Fruit fly (Drosophila melanogaster) whole organism, embryonic: ENCODE data around the gene CG7497.
A peak's percentile ranks its signal among the peaks of the same experiment; 100 is the strongest.

Experiments
- Adf1 ChIP-seq: fragments of 200-800 bp; sonication (Bioruptor generic); IDR thresholded peaks from 2 replicates; pipeline ENCODE4 v1.3.6; 2022; ENCODE audit warnings: missing biosample characterization, missing genetic modification characterization
- Antp ChIP-seq: fragments of 200-800 bp; sonication (Bioruptor generic); optimal IDR thresholded peaks from 3 replicates; lab custom pipeline; 2016; ENCODE audit warnings: missing biosample characterization, missing genetic modification characterization
- Asciz ChIP-seq: fragments of 200-800 bp; sonication (Bioruptor generic); optimal IDR thresholded peaks from 2 replicates; lab custom pipeline; 2017; ENCODE audit warnings: missing biosample characterization, mild to moderate bottlenecking, missing genetic modification characterization, missing genetic modification reagents
- Atf6 ChIP-seq: fragments of 200-800 bp; sonication (Bioruptor generic); IDR thresholded peaks from 2 replicates; pipeline ENCODE4 v1.3.6; 2022; ENCODE audit warnings: missing biosample characterization, missing genetic modification characterization
- BEAF-32 ChIP-seq: fragments of 200-800 bp; sonication (Bioruptor generic); optimal IDR thresholded peaks from 3 replicates; lab custom pipeline; 2017; ENCODE audit warnings: missing biosample characterization, missing genetic modification characterization, mild to moderate bottlenecking, moderate library complexity, missing genetic modification reagents
- Bgb ChIP-seq: fragments of 200-800 bp; sonication (Bioruptor generic); IDR thresholded peaks from 2 replicates; pipeline ENCODE4 v1.3.6; 2022; ENCODE audit warnings: missing biosample characterization, missing genetic modification characterization; ENCODE audit not compliant: partially characterized antibody
- CG10543 ChIP-seq: fragments of 200-800 bp; sonication (Bioruptor generic); optimal IDR thresholded peaks from 3 replicates; lab custom pipeline; 2017; ENCODE audit warnings: missing biosample characterization, mild to moderate bottlenecking, missing genetic modification characterization, moderate library complexity
- CG11398 ChIP-seq: fragments of 200-800 bp; sonication (Bioruptor generic); optimal IDR thresholded peaks from 2 replicates; lab custom pipeline; 2016; ENCODE audit warnings: missing biosample characterization, missing genetic modification characterization
- CG1529 ChIP-seq: fragments of 200-800 bp; sonication (Bioruptor generic); optimal IDR thresholded peaks from 3 replicates; lab custom pipeline; 2018; ENCODE audit warnings: missing biosample characterization, missing genetic modification characterization
- CG18011 ChIP-seq: fragments of 200-800 bp; sonication (Bioruptor generic); optimal IDR thresholded peaks from 2 replicates; lab custom pipeline; 2017; ENCODE audit warnings: missing biosample characterization, missing genetic modification characterization, mild to moderate bottlenecking, moderate library complexity, missing genotype
- CG18262 ChIP-seq: fragments of 200-800 bp; optimal IDR thresholded peaks from 3 replicates; lab custom pipeline; 2019; ENCODE audit warnings: missing biosample characterization, mild to moderate bottlenecking, missing genetic modification characterization, moderate library complexity
- CG1832 ChIP-seq: fragments of 200-800 bp; sonication (Bioruptor generic); optimal IDR thresholded peaks from 2 replicates; lab custom pipeline; 2017; ENCODE audit warnings: missing biosample characterization, mild to moderate bottlenecking, missing genetic modification characterization, inconsistent platforms
- CG2120 ChIP-seq: fragments of 200-800 bp; sonication (Bioruptor generic); optimal IDR thresholded peaks from 3 replicates; lab custom pipeline; 2016; ENCODE audit warnings: missing biosample characterization, missing genetic modification characterization
- CG2678 ChIP-seq: fragments of 200-800 bp; sonication (Bioruptor generic); optimal IDR thresholded peaks from 3 replicates; lab custom pipeline; 2019; ENCODE audit warnings: missing biosample characterization, mild to moderate bottlenecking, missing genetic modification characterization, moderate library complexity
- CG2712 ChIP-seq: fragments of 200-800 bp; optimal IDR thresholded peaks from 3 replicates; lab custom pipeline; 2019; ENCODE audit warnings: missing biosample characterization, mild to moderate bottlenecking, missing genetic modification characterization, moderate library complexity
- CG2889 ChIP-seq: fragments of 200-800 bp; sonication (Bioruptor generic); IDR thresholded peaks from 3 replicates; pipeline ENCODE4 v1.3.6; 2022; ENCODE audit warnings: missing biosample characterization, missing genetic modification characterization
- CG32532 ChIP-seq: fragments of 200-800 bp; sonication (Bioruptor generic); IDR thresholded peaks from 2 replicates; pipeline ENCODE4 v1.3.6; 2022; ENCODE audit warnings: missing biosample characterization, missing genetic modification characterization
- CG34376 ChIP-seq: fragments of 200-800 bp; sonication (Bioruptor generic); optimal IDR thresholded peaks from 2 replicates; lab custom pipeline; 2018; ENCODE audit warnings: missing biosample characterization, mild to moderate bottlenecking, missing genetic modification characterization
- CG42726 ChIP-seq: fragments of 200-800 bp; sonication (Bioruptor generic); IDR thresholded peaks from 2 replicates; pipeline ENCODE4 v1.3.6; 2022; ENCODE audit warnings: missing biosample characterization, missing genetic modification characterization; ENCODE audit not compliant: partially characterized antibody
- CG4282 ChIP-seq: fragments of 200-800 bp; sonication (Bioruptor generic); optimal IDR thresholded peaks from 2 replicates; lab custom pipeline; 2016; ENCODE audit warnings: missing biosample characterization, missing genetic modification characterization
- CG4360 ChIP-seq: fragments of 200-800 bp; sonication (Bioruptor generic); IDR thresholded peaks from 2 replicates; pipeline ENCODE4 v1.3.6; 2022; ENCODE audit warnings: missing biosample characterization, missing genetic modification characterization
- CG6175 ChIP-seq: fragments of 200-800 bp; sonication (Bioruptor generic); IDR thresholded peaks from 3 replicates; pipeline ENCODE4 v1.3.6; 2022; ENCODE audit warnings: missing biosample characterization, missing genetic modification characterization
- CG6854 ChIP-seq: fragments of 200-800 bp; sonication (Bioruptor generic); optimal IDR thresholded peaks from 3 replicates; lab custom pipeline; 2017; ENCODE audit warnings: missing biosample characterization, mild to moderate bottlenecking, missing genetic modification characterization
- CG8478 ChIP-seq: fragments of >200 bp; optimal IDR thresholded peaks from 2 replicates; lab custom pipeline; 2018
- CG9932 ChIP-seq: fragments of 200-800 bp; sonication (Bioruptor generic); IDR thresholded peaks from 2 replicates; pipeline ENCODE4 v1.3.6; 2022; ENCODE audit warnings: missing biosample characterization, missing genetic modification characterization
- D19A ChIP-seq: fragments of 200-800 bp; optimal IDR thresholded peaks from 3 replicates; lab custom pipeline; 2019; ENCODE audit warnings: missing biosample characterization, mild to moderate bottlenecking, missing genetic modification characterization, moderate library complexity
- Eip74EF ChIP-seq, 2 experiments: fragments of 200-800 bp in 1 of 2; fragments of >200 bp in 1 of 2; sonication (Bioruptor generic) in 1 of 2; optimal IDR thresholded peaks; 2 replicates each; lab custom pipeline; 2017 to 2019; ENCODE audit warnings: missing biosample characterization in 2 of 2, missing genetic modification characterization in 2 of 2, mild to moderate bottlenecking in 1 of 2, moderate library complexity in 1 of 2
- HLH4C ChIP-seq: fragments of 200-800 bp; sonication (Bioruptor generic); IDR thresholded peaks from 3 replicates; pipeline ENCODE4 v1.3.6; 2022; ENCODE audit warnings: missing biosample characterization, missing genetic modification characterization; ENCODE audit not compliant: partially characterized antibody
- Hr3 ChIP-seq: fragments of 200-800 bp; sonication (Bioruptor generic); optimal IDR thresholded peaks from 3 replicates; lab custom pipeline; 2016; ENCODE audit warnings: missing biosample characterization, missing genetic modification characterization
- Med ChIP-seq: fragments of 200-800 bp; sonication (Bioruptor generic); peaks from one replicate; lab custom pipeline; 2016; ENCODE audit warnings: missing biosample characterization, missing genetic modification characterization, mild to moderate bottlenecking, inconsistent platforms, moderate library complexity
- Oli ChIP-seq: fragments of 200-800 bp; sonication (Bioruptor generic); optimal IDR thresholded peaks from 2 replicates; lab custom pipeline; 2018; ENCODE audit warnings: missing biosample characterization, mild to moderate bottlenecking, missing genetic modification characterization, moderate library complexity
- Poxn ChIP-seq: fragments of 200-800 bp; sonication (Bioruptor generic); IDR thresholded peaks from 2 replicates; pipeline ENCODE4 v1.3.6; 2022; ENCODE audit warnings: missing biosample characterization, missing genetic modification characterization
- Trl ChIP-seq, 3 experiments: fragments of >200 bp in 2 of 3; fragments of 200-800 bp in 1 of 3; sonication (Bioruptor generic) in 1 of 3; optimal IDR thresholded peaks; 2 replicates in 1 of 3; 3 replicates in 2 of 3; lab custom pipeline; 2016 to 2017; ENCODE audit warnings: missing biosample characterization in 1 of 3, missing genetic modification characterization in 1 of 3
- abd-A ChIP-seq: fragments of 200-800 bp; sonication (Bioruptor generic); optimal IDR thresholded peaks from 3 replicates; lab custom pipeline; 2019; ENCODE audit warnings: missing biosample characterization, mild to moderate bottlenecking, missing genetic modification characterization, moderate library complexity
- ara ChIP-seq: fragments of 200-800 bp; sonication (Bioruptor generic); IDR thresholded peaks from 2 replicates; pipeline ENCODE4 v1.3.6; 2022; ENCODE audit warnings: missing biosample characterization, missing genetic modification characterization
- br ChIP-seq: fragments of >200 bp; optimal IDR thresholded peaks from 2 replicates; lab custom pipeline; 2017
- btn ChIP-seq: fragments of 200-800 bp; sonication (Bioruptor generic); optimal IDR thresholded peaks from 2 replicates; lab custom pipeline; 2016; ENCODE audit warnings: missing biosample characterization, missing genetic modification characterization
- danr ChIP-seq: fragments of 200-800 bp; sonication (Bioruptor generic); IDR thresholded peaks from 2 replicates; pipeline ENCODE4 v1.3.6; 2022; ENCODE audit warnings: missing biosample characterization, missing genetic modification characterization
- ftz-f1 ChIP-seq: fragments of 200-800 bp; sonication (Bioruptor generic); optimal IDR thresholded peaks from 2 replicates; lab custom pipeline; 2016; ENCODE audit warnings: missing biosample characterization, missing genetic modification characterization
- gce ChIP-seq: fragments of 200-800 bp; sonication (Bioruptor generic); IDR thresholded peaks from 3 replicates; pipeline ENCODE4 v1.3.6; 2022; ENCODE audit warnings: missing biosample characterization, missing genetic modification characterization
- ham ChIP-seq: fragments of 200-800 bp; sonication (Bioruptor generic); IDR thresholded peaks from 2 replicates; pipeline ENCODE4 v1.3.6; 2022; ENCODE audit warnings: missing biosample characterization, missing genetic modification characterization
- her ChIP-seq: fragments of 200-800 bp; sonication (Bioruptor generic); optimal IDR thresholded peaks from 2 replicates; lab custom pipeline; 2016; ENCODE audit warnings: missing biosample characterization, missing genetic modification characterization
- lilli ChIP-seq: fragments of 200-800 bp; sonication (Bioruptor generic); optimal IDR thresholded peaks from 3 replicates; lab custom pipeline; 2016; ENCODE audit warnings: missing biosample characterization, missing genetic modification characterization
- lola ChIP-seq, 3 experiments: fragments of >200 bp in 2 of 3; fragments of 200-800 bp in 1 of 3; sonication (Bioruptor generic) in 1 of 3; optimal IDR thresholded peaks; 2 replicates each; lab custom pipeline; 2017 to 2019; ENCODE audit warnings: missing biosample characterization in 3 of 3, missing genetic modification characterization in 3 of 3, mild to moderate bottlenecking in 1 of 3, moderate library complexity in 1 of 3
- pan ChIP-seq, 4 experiments: fragments of >200 bp in 3 of 4; fragments of 200-800 bp in 1 of 4; sonication (Bioruptor generic) in 1 of 4; optimal IDR thresholded peaks in 3 of 4; IDR thresholded peaks in 1 of 4; 2 replicates each; pipeline versions ENCODE4 v1.3.6 to Lab custom; 2017 to 2022; ENCODE audit warnings: missing biosample characterization in 2 of 4, missing genetic modification characterization in 2 of 4, mixed read lengths in 1 of 4
- run ChIP-seq: fragments of 200-800 bp; sonication (Bioruptor generic); optimal IDR thresholded peaks from 3 replicates; lab custom pipeline; 2018; ENCODE audit warnings: missing biosample characterization, mild to moderate bottlenecking, missing genetic modification characterization
- sna ChIP-seq: fragments of 200-800 bp; sonication (Bioruptor generic); IDR thresholded peaks from 2 replicates; pipeline ENCODE4 v1.3.6; 2022; ENCODE audit warnings: missing biosample characterization, missing genetic modification characterization; ENCODE audit not compliant: partially characterized antibody
- sqz ChIP-seq: fragments of 200-800 bp; sonication (Bioruptor generic); optimal IDR thresholded peaks from 3 replicates; lab custom pipeline; 2018; ENCODE audit warnings: missing biosample characterization, mild to moderate bottlenecking, missing genetic modification characterization
- tna ChIP-seq: fragments of 200-800 bp; sonication (Bioruptor generic); IDR thresholded peaks from 2 replicates; pipeline ENCODE4 v1.3.6; 2022; ENCODE audit warnings: missing biosample characterization, missing genetic modification characterization; ENCODE audit not compliant: partially characterized antibody
- z ChIP-seq: fragments of 200-800 bp; sonication (Bioruptor generic); IDR thresholded peaks from 3 replicates; pipeline ENCODE4 v1.3.6; 2022; ENCODE audit warnings: missing biosample characterization, missing genetic modification characterization

Gene CG7497

dm6 chr3L:17613972-17614384 is 19.3 kb upstream of the CG7497 start:
- TF ChIP-seq CG6175 (GFP tag; lab: Robert Waterston, UW) (no peak), ara (GFP tag; lab: Robert Waterston, UW) (no peak), gce (no peak), CG6854 (GFP tag; lab: Kevin White, UChicago) (no peak), tna (0 out of 2 replicates have a peak, but pooled peaks have one; percentile 27), Med (peak; percentile 6), Trl (optimal IDR thresholded peaks at IDR 0.05; lab: Kevin White, UChicago) (peak; percentile 45 to 79), Trl (GFP tag; optimal IDR thresholded peaks at IDR 0.05; lab: Kevin White, UChicago) (no peak), abd-A (tag; lab: Kevin White, UChicago) (peak; percentile 60), CG1832 (GFP tag; lab: Kevin White, UChicago) (no peak), CG4282 (no peak), CG42726 (peak; percentile 13; the same call in 1 of the 2 replicates), Oli (no peak), CG18011 (GFP tag; lab: Kevin White, UChicago) (no peak), sqz (GFP tag; lab: Kevin White, UChicago) (peak; percentile 75), CG18262 (tag; lab: Kevin White, UChicago) (no peak), Adf1 (GFP tag; lab: Robert Waterston, UW) (peak; percentile 71; the same call in 1 of the 2 replicates), Antp (GFP tag; lab: Kevin White, UChicago) (no peak), btn (GFP tag; lab: Kevin White, UChicago) (no peak), BEAF-32 (peak; percentile 26), CG11398 (GFP tag; lab: Kevin White, UChicago) (no peak), z (GFP tag; lab: Robert Waterston, UW) (peak; percentile 97), run (tag; lab: Kevin White, UChicago) (no peak), pan (optimal IDR thresholded peaks at IDR 0.05; lab: Kevin White, UChicago) (no peak), pan (GFP tag; optimal IDR thresholded peaks at IDR 0.05 in 1 of 2, IDR thresholded peaks at IDR 0.05 in 1 of 2) (no peak), her (GFP tag; lab: Kevin White, UChicago) (no peak), CG2120 (no peak), danr (GFP tag; lab: Robert Waterston, UW) (no peak), CG8478 (lab: Kevin White, UChicago) (peak; percentile 52), CG9932 (no peak), lilli (no peak), CG34376 (GFP tag; lab: Kevin White, UChicago) (peak; percentile 64), CG4360 (GFP tag; lab: Robert Waterston, UW) (peak; percentile 78), ftz-f1 (GFP tag; lab: Kevin White, UChicago) (peak; percentile 98), Poxn (GFP tag; lab: Robert Waterston, UW) (no peak), br (lab: Kevin White, UChicago) (no peak), CG2712 (tag; lab: Kevin White, UChicago) (no peak), Bgb (GFP tag; lab: Robert Waterston, UW) (peak; percentile 54; the same call in 1 of the 2 replicates), CG2678 (tag; lab: Kevin White, UChicago) (no peak), lola (GFP tag; optimal IDR thresholded peaks at IDR 0.05; lab: Kevin White, UChicago) (no peak), CG10543 (peak; percentile 68), sna (GFP tag; lab: Robert Waterston, UW) (0 out of 2 replicates have a peak, but pooled peaks have one; percentile 32), Atf6 (GFP tag; lab: Robert Waterston, UW) (no peak), CG1529 (GFP tag; lab: Kevin White, UChicago) (no peak), Hr3 (no peak), CG32532 (peak; percentile 32; the same call in 1 of the 2 replicates), D19A (tag; lab: Kevin White, UChicago) (no peak), Eip74EF (GFP tag; optimal IDR thresholded peaks at IDR 0.05; lab: Kevin White, UChicago) (peak in 1 of 2 experiments; percentile 79), Asciz (GFP tag; lab: Kevin White, UChicago) (no peak), ham (GFP tag; lab: Robert Waterston, UW) (no peak), HLH4C (GFP tag; lab: Robert Waterston, UW) (no peak), CG2889 (GFP tag; lab: Robert Waterston, UW) (no peak)
